Worm (Caenorhabditis elegans): Measurements from ENCODE around the gene F22F7.8.
"Not testable (repeated sequence)": the region's sequence is repeated elsewhere in the genome, so short reads cannot be mapped to it uniquely, and the experiment has no call there.

F22F7.8 gene

ce11 chrV:2099040-2099439 is 22.7 kb downstream of the F22F7.8 start, which contains the start of gene F36F12.7:
Gene F36F12.7 (plus strand): TSS chrV:2099340.
- TF ChIP-seq T22C8.4 (GFP tag; IDR thresholded peaks at IDR 0.05), result no peak
- TF ChIP-seq ztf-23 (GFP tag; IDR thresholded peaks at IDR 0.05), result no peak
- no peak for TF ChIP-seq ref-1 (GFP tag; conservative IDR thresholded peaks at IDR 0.05)
- TF ChIP-seq klf-2 (GFP tag; conservative IDR thresholded peaks at IDR 0.05), result no peak
- TF ChIP-seq flt-1 (GFP tag; IDR thresholded peaks at IDR 0.05), result no peak
- TF ChIP-seq med-1 (GFP tag; optimal IDR thresholded peaks at IDR 0.05; ENCODE audit: insufficient read depth), result no peak
- TF ChIP-seq tab-1 (GFP tag; IDR thresholded peaks at IDR 0.05), result no peak
- TF ChIP-seq cog-1 (tag; optimal IDR thresholded peaks at IDR 0.05), result no peak

ce11 chrV:2097653-2098052 is 24.1 kb downstream of the F22F7.8 start, which contains the start of gene clec-208:
Gene clec-208 (plus strand): TSS chrV:2097953.
- TF ChIP-seq med-1 (GFP tag; optimal IDR thresholded peaks at IDR 0.05; ENCODE audit: insufficient read depth) (no peak), ztf-23 (GFP tag; IDR thresholded peaks at IDR 0.05) (no peak), flt-1 (GFP tag; IDR thresholded peaks at IDR 0.05) (no peak), tab-1 (GFP tag; IDR thresholded peaks at IDR 0.05) (no peak), T22C8.4 (GFP tag; IDR thresholded peaks at IDR 0.05) (no peak), ref-1 (GFP tag; conservative IDR thresholded peaks at IDR 0.05) (no peak), ztf-29 (GFP tag; IDR thresholded peaks at IDR 0.05) (no peak)

ce11 chrV:2095772-2096171 is 26.0 kb downstream of the F22F7.8 start, which contains the start of gene clec-207:
Gene clec-207 (plus strand): TSS chrV:2096072.
- TF ChIP-seq ztf-29 (GFP tag; IDR thresholded peaks at IDR 0.05), result no peak
- TF ChIP-seq med-1 (GFP tag; optimal IDR thresholded peaks at IDR 0.05; ENCODE audit: insufficient read depth), result no peak
- no peak for TF ChIP-seq cog-1 (tag; optimal IDR thresholded peaks at IDR 0.05)
- TF ChIP-seq klf-2 (GFP tag; conservative IDR thresholded peaks at IDR 0.05), result no peak
- TF ChIP-seq flt-1 (GFP tag; IDR thresholded peaks at IDR 0.05), result no peak
- TF ChIP-seq ztf-23 (GFP tag; IDR thresholded peaks at IDR 0.05), result no peak
- no peak for TF ChIP-seq tab-1 (GFP tag; IDR thresholded peaks at IDR 0.05)
- no peak for TF ChIP-seq T22C8.4 (GFP tag; IDR thresholded peaks at IDR 0.05)
- TF ChIP-seq ref-1 (GFP tag; conservative IDR thresholded peaks at IDR 0.05), result no peak

ce11 chrV:2095204-2095603 is 26.6 kb downstream of the F22F7.8 start, which contains the start of gene F36F12.2:
Gene F36F12.2 (minus strand): TSS chrV:2095304.
- TF ChIP-seq klf-2 (GFP tag; conservative IDR thresholded peaks at IDR 0.05) (no peak), med-1 (GFP tag; optimal IDR thresholded peaks at IDR 0.05; ENCODE audit: insufficient read depth) (no peak), ref-1 (GFP tag; conservative IDR thresholded peaks at IDR 0.05) (no peak), cog-1 (tag; optimal IDR thresholded peaks at IDR 0.05) (no peak), tab-1 (GFP tag; IDR thresholded peaks at IDR 0.05) (no peak), T22C8.4 (GFP tag; IDR thresholded peaks at IDR 0.05) (no peak), ztf-29 (GFP tag; IDR thresholded peaks at IDR 0.05) (no peak), flt-1 (GFP tag; IDR thresholded peaks at IDR 0.05) (no peak), ztf-23 (GFP tag; IDR thresholded peaks at IDR 0.05) (no peak)

- TF ChIP-seq T22C8.4 (GFP tag; IDR thresholded peaks at IDR 0.05); klf-2 (GFP tag; conservative IDR thresholded peaks at IDR 0.05); ztf-29 (GFP tag; IDR thresholded peaks at IDR 0.05): not testable (repeated sequence)
These were observed 31.4 kb downstream of the F22F7.8 start, which contains the start of gene ztf-28 for ce11 chrV:2090321-2090720. Gene ztf-28 (plus strand): TSS chrV:2090669.

ce11 chrV:2085745-2086267 is 36.0 kb downstream of the F22F7.8 start, which contains the start of gene F36F12.3:
Gene F36F12.3 (plus strand): TSS chrV:2085795.
- TF ChIP-seq T22C8.4 (GFP tag; IDR thresholded peaks at IDR 0.05); ztf-29 (GFP tag; IDR thresholded peaks at IDR 0.05); klf-2 (GFP tag; conservative IDR thresholded peaks at IDR 0.05): not testable (repeated sequence)

ce11 chrV:2083869-2084268 is 37.9 kb downstream of the F22F7.8 start:
- TF ChIP-seq klf-2 (GFP tag; conservative IDR thresholded peaks at IDR 0.05) (0 out of 2 replicates have a peak, but pooled peaks have one; percentile 10), ztf-23 (GFP tag; IDR thresholded peaks at IDR 0.05) (no peak), tab-1 (GFP tag; IDR thresholded peaks at IDR 0.05) (no peak)

- TF ChIP-seq cog-1 (tag; optimal IDR thresholded peaks at IDR 0.05) (no peak), ztf-23 (GFP tag; IDR thresholded peaks at IDR 0.05) (no peak), tab-1 (GFP tag; IDR thresholded peaks at IDR 0.05) (no peak)
These were observed 39.9 kb downstream of the F22F7.8 start for ce11 chrV:2081894-2082293.

ce11 chrV:2081269-2081668 is 40.5 kb downstream of the F22F7.8 start:
- TF ChIP-seq klf-2 (GFP tag; conservative IDR thresholded peaks at IDR 0.05), result no peak
- TF ChIP-seq ztf-29 (GFP tag; IDR thresholded peaks at IDR 0.05), result no peak
- no peak for TF ChIP-seq T22C8.4 (GFP tag; IDR thresholded peaks at IDR 0.05)
- no peak for TF ChIP-seq ref-1 (GFP tag; conservative IDR thresholded peaks at IDR 0.05)
- no peak for TF ChIP-seq med-1 (GFP tag; optimal IDR thresholded peaks at IDR 0.05; ENCODE audit: insufficient read depth)
- no peak for TF ChIP-seq ztf-23 (GFP tag; IDR thresholded peaks at IDR 0.05)
- TF ChIP-seq flt-1 (GFP tag; IDR thresholded peaks at IDR 0.05), result no peak

ce11 chrV:2076043-2076442 is 45.7 kb downstream of the F22F7.8 start:
- no peak for TF ChIP-seq cog-1 (tag; optimal IDR thresholded peaks at IDR 0.05)
- peak; percentile 26; the same call in 1 of the 2 replicates for TF ChIP-seq ztf-23 (GFP tag; IDR thresholded peaks at IDR 0.05)

- TF ChIP-seq ztf-23 (GFP tag; IDR thresholded peaks at IDR 0.05), result no peak
- TF ChIP-seq ztf-29 (GFP tag; IDR thresholded peaks at IDR 0.05), result no peak
- no peak for TF ChIP-seq flt-1 (GFP tag; IDR thresholded peaks at IDR 0.05)
- no peak for TF ChIP-seq cog-1 (tag; optimal IDR thresholded peaks at IDR 0.05)
- no peak for TF ChIP-seq T22C8.4 (GFP tag; IDR thresholded peaks at IDR 0.05)
- no peak for TF ChIP-seq tab-1 (GFP tag; IDR thresholded peaks at IDR 0.05)
- TF ChIP-seq ref-1 (GFP tag; conservative IDR thresholded peaks at IDR 0.05), result no peak
- TF ChIP-seq med-1 (GFP tag; optimal IDR thresholded peaks at IDR 0.05; ENCODE audit: insufficient read depth), result no peak
- no peak for TF ChIP-seq klf-2 (GFP tag; conservative IDR thresholded peaks at IDR 0.05)
These were observed 49.0 kb downstream of the F22F7.8 start, which contains the start of gene Y40B10A.9 for ce11 chrV:2072807-2073206. Gene Y40B10A.9 (minus strand): TSS chrV:2072907.

Measured in whole organism, midembryonic.